Worm (Caenorhabditis elegans) whole organism, L1 larva: ENCODE data around the gene K08E7.8.

Experiments
- C34B4.2 ChIP-seq: sonication (generic microtip); optimal IDR thresholded peaks from 2 replicates; lab custom pipeline; 2017; ENCODE audit warnings: mild to moderate bottlenecking, missing genetic modification characterization, missing compliant biosample characterization
- F16B12.6 ChIP-seq: fragments of 150-350 bp; optimal IDR thresholded peaks from 2 replicates; lab custom pipeline; 2014; ENCODE audit warnings: missing biosample characterization, missing genetic modification characterization
- Y116A8C.19 ChIP-seq: sonication (generic microtip); optimal IDR thresholded peaks from 2 replicates; lab custom pipeline; 2016; ENCODE audit warnings: missing compliant biosample characterization, missing genetic modification characterization, borderline replicate concordance
- alr-1 ChIP-seq: fragments of 200-800 bp; sonication (Bioruptor generic); optimal IDR thresholded peaks from 2 replicates; lab custom pipeline; 2018; ENCODE audit warnings: borderline replicate concordance, mild to moderate bottlenecking, missing genetic modification characterization, missing compliant biosample characterization
- ama-1 ChIP-seq: fragments of 150-350 bp; optimal IDR thresholded peaks from 2 replicates; lab custom pipeline; 2014
- blmp-1 ChIP-seq: fragments of 150-350 bp; optimal IDR thresholded peaks from 2 replicates; lab custom pipeline; 2014; ENCODE audit warnings: missing biosample characterization, missing genetic modification characterization
- ceh-63 ChIP-seq: fragments of 200-800 bp; sonication (Bioruptor generic); optimal IDR thresholded peaks from 2 replicates; lab custom pipeline; 2018; ENCODE audit warnings: mild to moderate bottlenecking, missing genetic modification characterization, missing compliant biosample characterization
- ceh-82 ChIP-seq, 3 experiments: fragments of 150-350 bp in 1 of 3; sonication (generic microtip) in 2 of 3; optimal IDR thresholded peaks; 2 replicates each; lab custom pipeline; 2014 to 2017; ENCODE audit warnings: missing biosample characterization in 3 of 3, missing genetic modification characterization in 3 of 3
- ces-1 ChIP-seq: fragments of 150-350 bp; optimal IDR thresholded peaks from 2 replicates; lab custom pipeline; 2014; ENCODE audit warnings: missing biosample characterization, missing genetic modification reagents, missing genetic modification characterization
- dpl-1 ChIP-seq, 3 experiments: fragments of 150-350 bp in 2 of 3; sonication (generic microtip) in 1 of 3; optimal IDR thresholded peaks; 2 replicates each; lab custom pipeline; 2014 to 2017; ENCODE audit warnings: missing biosample characterization in 3 of 3, missing genetic modification characterization in 3 of 3, missing genetic modification reagents in 3 of 3
- efl-1 ChIP-seq, 4 experiments: fragments of 150-350 bp; optimal IDR thresholded peaks in 3 of 4; peaks in 1 of 4; 1 replicate in 1 of 4; 2 replicates in 3 of 4; lab custom pipeline; 2014; ENCODE audit warnings: missing biosample characterization in 2 of 4, missing genetic modification characterization in 2 of 4, missing genetic modification reagents in 2 of 4
- egl-13 ChIP-seq: sonication (generic microtip); optimal IDR thresholded peaks from 2 replicates; lab custom pipeline; 2016; ENCODE audit warnings: missing genotype, missing genetic modification reagents, missing genetic modification characterization, missing compliant biosample characterization
- elt-2 ChIP-seq: sonication (generic microtip); optimal IDR thresholded peaks from 2 replicates; lab custom pipeline; 2016; ENCODE audit warnings: missing genetic modification characterization, mild to moderate bottlenecking, inconsistent platforms, missing compliant biosample characterization, missing genetic modification reagents
- elt-3 ChIP-seq, 6 experiments: fragments of 150-350 bp in 1 of 6; sonication (generic microtip); optimal IDR thresholded peaks; 2 replicates each; lab custom pipeline; 2017 to 2018; ENCODE audit warnings: missing biosample characterization in 6 of 6, missing genetic modification characterization in 6 of 6, inconsistent platforms in 1 of 6
- ets-5 ChIP-seq: fragments of 200-800 bp; sonication (Bioruptor generic); IDR thresholded peaks from 2 replicates; pipeline ENCODE4 v1.3.6; 2022; ENCODE audit warnings: missing genetic modification characterization, missing compliant biosample characterization
- fkh-10 ChIP-seq: sonication (generic microtip); optimal IDR thresholded peaks from 2 replicates; lab custom pipeline; 2017; ENCODE audit warnings: missing biosample characterization, missing genetic modification reagents, missing genetic modification characterization
- fkh-4 ChIP-seq: sonication (generic microtip); optimal IDR thresholded peaks from 2 replicates; lab custom pipeline; 2016; ENCODE audit warnings: missing compliant biosample characterization, missing genetic modification characterization, borderline replicate concordance
- hlh-4 ChIP-seq: sonication (generic microtip); optimal IDR thresholded peaks from 2 replicates; lab custom pipeline; 2016; ENCODE audit warnings: mild to moderate bottlenecking, missing genetic modification characterization, missing compliant biosample characterization
- irx-1 ChIP-seq: sonication (generic microtip); optimal IDR thresholded peaks from 2 replicates; lab custom pipeline; 2016; ENCODE audit warnings: missing genetic modification characterization, missing compliant biosample characterization
- lir-3 ChIP-seq: sonication (generic microtip); optimal IDR thresholded peaks from 2 replicates; lab custom pipeline; 2016; ENCODE audit warnings: mild to moderate bottlenecking, missing genetic modification characterization, moderate library complexity, missing compliant biosample characterization; ENCODE audit not compliant: poor library complexity
- lsy-2 ChIP-seq, 2 experiments: fragments of 150-350 bp; optimal IDR thresholded peaks; 2 replicates each; lab custom pipeline; 2014; ENCODE audit warnings: missing biosample characterization in 2 of 2, missing genetic modification characterization in 2 of 2
- mef-2 ChIP-seq: fragments of 150-350 bp; optimal IDR thresholded peaks from 2 replicates; lab custom pipeline; 2014; ENCODE audit warnings: missing biosample characterization, missing genetic modification characterization
- nhr-12 ChIP-seq: sonication (generic microtip); optimal IDR thresholded peaks from 2 replicates; lab custom pipeline; 2017; ENCODE audit warnings: missing biosample characterization, missing genetic modification characterization
- nhr-19 ChIP-seq: fragments of 200-800 bp; sonication (Bioruptor generic); conservative IDR thresholded peaks from 2 replicates; pipeline ENCODE4 v1.3.6; 2022; ENCODE audit warnings: missing genetic modification characterization, missing compliant biosample characterization
- nhr-20 ChIP-seq: sonication (generic microtip); optimal IDR thresholded peaks from 2 replicates; lab custom pipeline; 2016; ENCODE audit warnings: mild to moderate bottlenecking, missing genetic modification characterization, missing compliant biosample characterization
- nhr-71 ChIP-seq: sonication (generic microtip); optimal IDR thresholded peaks from 2 replicates; lab custom pipeline; 2016; ENCODE audit warnings: mild to moderate bottlenecking, missing genetic modification characterization, moderate library complexity, missing compliant biosample characterization
- nhr-77 ChIP-seq: fragments of 150-350 bp; optimal IDR thresholded peaks from 2 replicates; lab custom pipeline; 2014; ENCODE audit warnings: missing biosample characterization, missing genetic modification characterization
- nhr-85 ChIP-seq: sonication (generic microtip); peaks from one replicate; lab custom pipeline; 2016; ENCODE audit warnings: missing genetic modification characterization, inconsistent platforms, missing compliant biosample characterization
- nhr-90 ChIP-seq: sonication (generic microtip); optimal IDR thresholded peaks from 2 replicates; lab custom pipeline; 2016; ENCODE audit warnings: mild to moderate bottlenecking, missing genetic modification characterization, missing compliant biosample characterization; ENCODE audit not compliant: poor library complexity
- pag-3 ChIP-seq: sonication (generic microtip); optimal IDR thresholded peaks from 2 replicates; lab custom pipeline; 2017; ENCODE audit warnings: missing genetic modification characterization, mild to moderate bottlenecking, missing compliant biosample characterization, antibody characterized with exemption, borderline replicate concordance; ENCODE audit not compliant: insufficient read depth
- pqm-1 ChIP-seq: sonication (generic microtip); optimal IDR thresholded peaks from 3 replicates; lab custom pipeline; 2017; ENCODE audit warnings: missing biosample characterization, missing genetic modification characterization
- rnt-1 ChIP-seq: sonication (generic microtip); optimal IDR thresholded peaks from 2 replicates; lab custom pipeline; 2016; ENCODE audit warnings: mild to moderate bottlenecking, missing genetic modification characterization, moderate library complexity, missing compliant biosample characterization
- snu-23 ChIP-seq: sonication (generic microtip); optimal IDR thresholded peaks from 2 replicates; lab custom pipeline; 2016; ENCODE audit warnings: missing genetic modification characterization, missing compliant biosample characterization
- sptf-1 ChIP-seq: fragments of 150-350 bp; optimal IDR thresholded peaks from 2 replicates; lab custom pipeline; 2014; ENCODE audit warnings: missing biosample characterization, missing genetic modification characterization
- sup-37 ChIP-seq: fragments of 200-800 bp; sonication (Bioruptor generic); optimal IDR thresholded peaks from 2 replicates; lab custom pipeline; 2018; ENCODE audit warnings: mild to moderate bottlenecking, missing genetic modification characterization, missing compliant biosample characterization
- unc-30 ChIP-seq: sonication (generic microtip); optimal IDR thresholded peaks from 2 replicates; lab custom pipeline; 2017; ENCODE audit warnings: missing biosample characterization, missing genetic modification characterization
- unc-86 ChIP-seq: sonication (generic microtip); optimal IDR thresholded peaks from 2 replicates; lab custom pipeline; 2016; ENCODE audit warnings: missing genetic modification characterization, missing compliant biosample characterization
- xbp-1 ChIP-seq: sonication (generic microtip); optimal IDR thresholded peaks from 2 replicates; lab custom pipeline; 2016; ENCODE audit warnings: missing genetic modification characterization, missing compliant biosample characterization
- zip-4 ChIP-seq: fragments of 200-800 bp; sonication (Bioruptor generic); optimal IDR thresholded peaks from 2 replicates; lab custom pipeline; 2018; ENCODE audit warnings: mild to moderate bottlenecking, missing genetic modification characterization, moderate library complexity, missing compliant biosample characterization
- ztf-4 ChIP-seq: fragments of 150-350 bp; optimal IDR thresholded peaks from 2 replicates; lab custom pipeline; 2014; ENCODE audit warnings: missing biosample characterization, missing genetic modification characterization

K08E7.8 gene

DNA sequence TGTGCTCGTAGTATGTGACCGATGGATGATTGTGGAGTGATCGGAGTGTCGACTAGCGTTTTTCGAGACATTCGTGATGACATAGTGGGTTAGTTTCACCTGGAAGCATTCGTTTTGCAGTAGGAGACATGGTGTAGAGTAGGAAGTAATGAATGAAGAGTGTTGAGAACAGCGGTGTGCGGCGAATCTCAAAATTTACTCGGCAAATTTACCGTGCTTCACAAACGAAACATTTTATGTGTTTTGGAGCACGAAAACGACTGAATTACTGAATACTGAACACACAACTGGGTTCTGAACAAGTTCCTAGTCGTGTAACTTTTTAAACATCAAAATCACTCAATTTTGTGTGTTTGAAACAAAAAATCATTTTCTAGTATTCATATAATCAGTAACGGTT lies 4.8 kb downstream of the K08E7.8 start, which contains the start of gene K08E7.6:
K08E7.6 (minus strand) TSS at position 101 of the 400 bp plus-strand sequence.
- TF ChIP-seq egl-13 (tag; lab: Kevin White, UChicago) (no peak), alr-1 (tag; lab: Kevin White, UChicago) (no peak), nhr-12 (tag; lab: Kevin White, UChicago) (no peak), blmp-1 (tag; lab: Kevin White, UChicago) (no peak), sup-37 (GFP tag; lab: Kevin White, UChicago) (no peak), irx-1 (tag; lab: Kevin White, UChicago) (no peak), fkh-4 (tag; lab: Kevin White, UChicago) (no peak)

DNA sequence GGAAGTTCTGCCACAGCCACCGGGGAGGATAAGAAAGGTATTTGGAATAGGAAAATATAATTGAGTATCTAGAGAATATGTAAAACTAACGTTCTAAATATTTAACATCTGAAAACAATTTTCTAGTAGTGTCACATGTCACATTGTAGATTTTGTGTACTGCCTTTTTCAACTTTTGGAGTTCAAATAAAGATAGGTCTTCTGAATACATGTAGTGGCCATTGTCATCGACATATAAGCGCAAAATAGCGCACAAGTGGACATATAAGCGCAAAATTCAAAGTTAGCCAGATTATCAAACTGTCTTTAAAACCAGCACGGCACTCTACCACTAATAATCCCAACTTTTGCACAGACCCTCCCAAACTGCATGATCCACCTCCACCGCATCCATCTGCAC lies 11.6 kb downstream of the K08E7.8 start:
- TF ChIP-seq zip-4 (GFP tag; lab: Kevin White, UChicago) (no peak), egl-13 (tag; lab: Kevin White, UChicago) (no peak), nhr-71 (no peak), pqm-1 (tag; lab: Kevin White, UChicago) (no peak), dpl-1 (GFP tag; optimal IDR thresholded peaks at IDR 0.05; lab: Kevin White, UChicago) (no peak), C34B4.2 (tag; lab: Kevin White, UChicago) (no peak), nhr-19 (no peak), efl-1 (optimal IDR thresholded peaks at IDR 0.05; lab: Kevin White, UChicago) (no peak), efl-1 (GFP tag; optimal IDR thresholded peaks at IDR 0.05 in 1 of 2; lab: Kevin White, UChicago) (no peak), xbp-1 (no peak)

DNA sequence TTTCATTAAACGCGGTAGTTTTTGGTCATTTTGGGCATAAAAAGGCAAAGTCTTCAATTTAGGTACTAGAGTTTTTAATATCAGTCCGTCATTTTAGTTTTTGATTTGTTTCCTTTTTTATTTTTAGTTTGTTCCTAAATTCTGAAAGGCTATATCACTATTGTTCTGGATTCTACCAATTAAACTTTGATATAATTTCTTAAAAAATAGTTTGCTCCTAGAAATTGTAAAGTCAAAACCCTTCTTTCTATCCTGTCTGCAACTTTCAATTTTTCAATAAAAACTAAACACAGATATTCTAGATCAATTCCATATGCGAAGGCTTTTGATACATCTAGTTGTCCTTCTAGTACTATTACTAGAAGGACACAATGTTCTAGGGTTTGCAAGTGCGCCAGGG lies 12.8 kb downstream of the K08E7.8 start, which contains the start of gene K08E7.5:
K08E7.5 (plus strand) TSS at position 301 of the 400 bp plus-strand sequence.
- no peak for TF ChIP-seq unc-30 (tag; lab: Kevin White, UChicago)
- peak; percentile 23 for TF ChIP-seq nhr-85 (tag; lab: Kevin White, UChicago)

DNA sequence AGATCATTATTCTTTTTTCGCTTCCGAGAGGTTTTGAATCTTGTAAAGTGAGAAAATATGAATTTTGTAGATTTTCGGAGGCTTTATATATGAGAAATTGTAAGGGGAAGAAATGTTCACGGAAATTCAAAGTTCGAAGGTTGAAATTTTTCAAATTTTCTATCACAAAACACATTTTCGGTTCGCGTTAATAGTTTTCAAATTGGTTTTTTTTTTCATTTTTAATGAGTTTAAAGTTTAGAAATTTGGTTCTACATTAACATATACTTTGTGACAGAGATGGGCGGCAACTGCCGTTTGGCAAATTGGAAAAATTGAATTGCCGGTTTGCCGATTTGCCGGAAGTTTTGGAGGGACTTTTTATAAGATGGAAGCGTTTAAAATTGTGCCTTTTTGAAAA lies 14.8 kb downstream of the K08E7.8 start, which contains the start of gene K08E7.4:
K08E7.4 (minus strand) TSS at position 101 of the 400 bp plus-strand sequence.
- no peak for TF ChIP-seq ama-1
- TF ChIP-seq dpl-1 (GFP tag; optimal IDR thresholded peaks at IDR 0.05; lab: Kevin White, UChicago), result no peak
- no peak for TF ChIP-seq pag-3
- TF ChIP-seq ets-5 (GFP tag; lab: Robert Waterston, UW), result no peak
- no peak for TF ChIP-seq lsy-2 (tag; optimal IDR thresholded peaks at IDR 0.05; lab: Kevin White, UChicago)
- TF ChIP-seq ceh-82 (tag; optimal IDR thresholded peaks at IDR 0.05; lab: Kevin White, UChicago), result no peak
- TF ChIP-seq Y116A8C.19 (tag; lab: Kevin White, UChicago), result no peak
- no peak for TF ChIP-seq nhr-12 (tag; lab: Kevin White, UChicago)
- TF ChIP-seq nhr-20, result no peak
- TF ChIP-seq nhr-90 (tag; lab: Kevin White, UChicago), result no peak
- TF ChIP-seq nhr-77 (tag; lab: Kevin White, UChicago), result no peak
- no peak for TF ChIP-seq ceh-63 (GFP tag; lab: Kevin White, UChicago)
- TF ChIP-seq rnt-1, result no peak
- TF ChIP-seq mef-2 (tag; lab: Kevin White, UChicago), result no peak
- no peak for TF ChIP-seq snu-23
- no peak for TF ChIP-seq nhr-85 (tag; lab: Kevin White, UChicago)
- no peak for TF ChIP-seq sptf-1
- TF ChIP-seq lir-3 (tag; lab: Kevin White, UChicago), result no peak
- TF ChIP-seq nhr-19, result no peak

DNA sequence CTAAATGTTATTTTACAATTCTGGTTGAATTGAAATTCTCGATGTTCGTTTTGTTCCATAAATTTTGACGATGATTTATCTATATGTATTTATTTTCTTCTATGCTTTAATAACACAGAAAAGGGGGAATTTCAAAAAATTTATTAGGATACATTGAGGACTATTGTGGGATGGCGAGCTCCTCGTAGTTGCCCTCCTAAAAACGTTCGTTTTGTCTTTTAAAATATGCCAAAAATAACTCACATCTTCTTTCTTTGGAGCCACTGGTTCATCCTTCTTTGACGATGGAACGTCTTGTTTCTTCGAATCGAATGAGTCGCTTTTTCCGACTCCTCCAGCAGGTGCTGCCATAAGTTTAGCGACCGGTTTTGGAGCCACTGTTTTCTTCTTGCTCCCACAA lies 15.3 kb downstream of the K08E7.8 start:
- TF ChIP-seq hlh-4 (no peak), lsy-2 (tag; optimal IDR thresholded peaks at IDR 0.05; lab: Kevin White, UChicago) (no peak), xbp-1 (no peak), elt-2 (tag; lab: Kevin White, UChicago) (no peak), nhr-12 (tag; lab: Kevin White, UChicago) (no peak), C34B4.2 (tag; lab: Kevin White, UChicago) (no peak), F16B12.6 (tag; lab: Kevin White, UChicago) (no peak), ztf-4 (tag; lab: Kevin White, UChicago) (no peak), ces-1 (GFP tag; lab: Kevin White, UChicago) (no peak), unc-86 (tag; lab: Kevin White, UChicago) (no peak), unc-30 (tag; lab: Kevin White, UChicago) (no peak), nhr-90 (tag; lab: Kevin White, UChicago) (no peak), ets-5 (GFP tag; lab: Robert Waterston, UW) (no peak), elt-3 (tag; optimal IDR thresholded peaks at IDR 0.05; lab: Kevin White, UChicago) (no peak), lir-3 (tag; lab: Kevin White, UChicago) (no peak), nhr-71 (no peak), fkh-10 (GFP tag; lab: Kevin White, UChicago) (no peak), ceh-63 (GFP tag; lab: Kevin White, UChicago) (no peak)
- TF ChIP-seq, all 84 proteins: peak for 0
